Worm (Caenorhabditis elegans): ENCODE measurements around the gene clec-179.

The clec-179 gene

DNA sequence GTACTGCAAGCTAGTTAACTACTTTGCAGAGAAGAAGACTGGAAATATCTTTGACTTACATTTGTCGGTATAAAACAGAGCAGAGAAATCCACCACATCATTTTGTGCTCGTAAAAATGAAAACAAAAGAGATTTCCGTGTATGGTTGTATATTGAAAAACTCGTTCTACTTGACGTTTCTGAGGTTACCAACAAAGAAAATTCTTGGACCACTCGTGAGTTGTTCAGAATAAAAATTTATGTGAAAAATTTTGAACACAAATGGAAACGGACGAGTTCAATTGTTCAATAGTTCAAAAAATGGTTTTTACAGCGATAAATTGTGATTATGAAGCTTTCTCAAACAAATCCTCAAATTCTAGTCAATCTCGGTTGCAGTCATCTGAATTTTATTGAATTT lies at the start of gene clec-179:
Gene clec-179 (minus strand): TSS at position 101 of the 400 bp plus-strand sequence.
- TF ChIP-seq pes-1 (GFP tag; IDR thresholded peaks at IDR 0.05) (no peak), tra-4 (tag; optimal IDR thresholded peaks at IDR 0.05) (no peak), hnd-1 (tag; optimal IDR thresholded peaks at IDR 0.05) (no peak), ets-7 (tag; optimal IDR thresholded peaks at IDR 0.05) (no peak), ama-1 (optimal IDR thresholded peaks at IDR 0.05) (no peak), F13C5.2 (tag; optimal IDR thresholded peaks at IDR 0.05) (no peak), ceh-13 (GFP tag; optimal IDR thresholded peaks at IDR 0.05) (no peak), ceh-36 (tag; optimal IDR thresholded peaks at IDR 0.05) (no peak), hmbx-1 (tag; optimal IDR thresholded peaks at IDR 0.05) (no peak), tbx-11 (GFP tag; IDR thresholded peaks at IDR 0.05) (no peak), scrt-1 (GFP tag; IDR thresholded peaks at IDR 0.05) (no peak), hmg-4 (GFP tag; optimal IDR thresholded peaks at IDR 0.05) (no peak), B0310.2 (tag; optimal IDR thresholded peaks at IDR 0.05) (no peak), aly-1 (tag; optimal IDR thresholded peaks at IDR 0.05) (no peak)

DNA sequence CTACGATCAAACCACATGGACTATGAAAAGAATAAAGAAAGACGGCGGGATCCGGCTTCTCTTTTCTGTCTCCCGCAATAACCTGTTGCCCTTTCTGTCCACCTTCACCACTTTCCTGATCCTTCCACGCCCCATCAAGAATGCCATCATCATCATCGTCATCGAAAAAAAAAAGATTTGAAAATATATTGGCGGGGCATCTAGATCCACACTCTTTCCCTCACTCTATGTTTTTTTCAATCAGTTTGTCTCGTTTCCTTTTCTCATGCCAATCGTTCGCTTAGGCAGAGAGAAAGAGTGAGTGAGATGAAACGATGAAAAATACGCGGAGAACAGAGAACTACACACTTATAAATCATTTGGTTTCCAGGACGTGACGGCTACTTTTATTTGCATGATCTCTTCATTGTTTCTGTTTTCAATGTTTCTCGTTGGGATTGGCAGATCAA lies 49.1 kb upstream of the clec-179 start:
- TF ChIP-seq ama-1 (optimal IDR thresholded peaks at IDR 0.05) (no peak), hmbx-1 (tag; optimal IDR thresholded peaks at IDR 0.05) (no peak), ceh-13 (GFP tag; optimal IDR thresholded peaks at IDR 0.05) (no peak), aly-1 (tag; optimal IDR thresholded peaks at IDR 0.05) (no peak), flt-1 (GFP tag; IDR thresholded peaks at IDR 0.05) (no peak), tbx-37 (GFP tag; conservative IDR thresholded peaks at IDR 0.05) (no peak), pes-1 (GFP tag; IDR thresholded peaks at IDR 0.05) (no peak), scrt-1 (GFP tag; IDR thresholded peaks at IDR 0.05) (no peak), tra-4 (tag; optimal IDR thresholded peaks at IDR 0.05) (no peak), ceh-36 (tag; optimal IDR thresholded peaks at IDR 0.05) (no peak), F13C5.2 (tag; optimal IDR thresholded peaks at IDR 0.05) (no peak)

DNA sequence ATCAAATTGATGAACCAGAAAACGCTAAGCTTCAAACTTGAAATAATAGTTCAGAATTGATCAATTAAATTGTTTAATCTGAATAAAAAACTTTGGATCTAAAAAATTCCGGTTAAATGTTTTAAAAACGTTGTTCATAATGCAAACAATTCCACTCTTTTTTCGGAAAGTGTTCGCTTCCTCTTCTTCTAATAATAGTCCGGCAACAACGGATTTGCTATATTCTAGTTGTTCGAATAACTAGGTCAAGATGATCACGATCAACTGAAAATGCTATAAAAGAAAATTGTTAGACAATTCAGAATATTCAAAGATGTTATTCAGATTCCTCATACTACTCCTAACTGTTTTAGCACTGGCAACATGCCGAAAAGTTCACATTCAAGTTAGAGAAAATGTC lies 46.4 kb upstream of the clec-179 start, which contains the start of gene D2024.4:
Gene D2024.4 (plus strand): TSS at position 301 of the 400 bp plus-strand sequence.
- TF ChIP-seq pes-1 (GFP tag; IDR thresholded peaks at IDR 0.05), result no peak
- no peak for TF ChIP-seq ama-1 (optimal IDR thresholded peaks at IDR 0.05)
- no peak for TF ChIP-seq aly-1 (tag; optimal IDR thresholded peaks at IDR 0.05)
- no peak for TF ChIP-seq tbx-37 (GFP tag; conservative IDR thresholded peaks at IDR 0.05)
- no peak for TF ChIP-seq sea-1 (GFP tag; conservative IDR thresholded peaks at IDR 0.05)
- TF ChIP-seq ceh-36 (tag; optimal IDR thresholded peaks at IDR 0.05), result no peak
- TF ChIP-seq ets-7 (tag; optimal IDR thresholded peaks at IDR 0.05), result no peak
- TF ChIP-seq hmg-4 (GFP tag; optimal IDR thresholded peaks at IDR 0.05), result no peak
- no peak for TF ChIP-seq tbx-11 (GFP tag; IDR thresholded peaks at IDR 0.05)
- TF ChIP-seq ceh-13 (GFP tag; optimal IDR thresholded peaks at IDR 0.05), result no peak
- no peak for TF ChIP-seq hmbx-1 (tag; optimal IDR thresholded peaks at IDR 0.05)
- no peak for TF ChIP-seq tra-4 (tag; optimal IDR thresholded peaks at IDR 0.05)
- TF ChIP-seq flt-1 (GFP tag; IDR thresholded peaks at IDR 0.05), result no peak
- no peak for TF ChIP-seq hnd-1 (tag; optimal IDR thresholded peaks at IDR 0.05)
- TF ChIP-seq scrt-1 (GFP tag; IDR thresholded peaks at IDR 0.05), result no peak
- no peak for TF ChIP-seq B0310.2 (tag; optimal IDR thresholded peaks at IDR 0.05)
- no peak for TF ChIP-seq F13C5.2 (tag; optimal IDR thresholded peaks at IDR 0.05)

DNA sequence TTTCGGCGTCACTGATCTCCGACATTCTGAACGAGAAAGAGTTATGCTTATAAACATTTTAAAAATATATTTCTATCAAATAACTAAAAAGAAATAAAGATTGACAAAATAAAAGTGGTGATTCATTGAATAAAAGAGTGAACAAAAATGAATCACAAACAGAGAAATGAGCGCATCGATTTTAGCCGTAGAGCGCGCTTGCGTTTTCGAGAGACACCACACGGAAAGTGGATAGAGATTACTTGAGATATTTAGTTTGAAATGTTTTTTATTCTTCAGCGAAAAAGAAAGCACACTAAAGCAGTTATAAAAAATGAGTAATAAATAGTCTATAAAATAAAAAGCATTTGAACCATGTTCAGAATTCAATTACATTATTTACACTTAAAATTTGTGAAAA lies 45.7 kb upstream of the clec-179 start, which contains the start of gene cap-1:
Gene cap-1 (minus strand): TSS at position 26 of the 400 bp plus-strand sequence.
- no peak for TF ChIP-seq hmbx-1 (tag; optimal IDR thresholded peaks at IDR 0.05)
- TF ChIP-seq ceh-13 (GFP tag; optimal IDR thresholded peaks at IDR 0.05), result no peak
- no peak for TF ChIP-seq pes-1 (GFP tag; IDR thresholded peaks at IDR 0.05)
- peak; percentile 44; the same call in 1 of the 2 replicates for TF ChIP-seq tbx-37 (GFP tag; conservative IDR thresholded peaks at IDR 0.05)
- no peak for TF ChIP-seq ceh-36 (tag; optimal IDR thresholded peaks at IDR 0.05)
- no peak for TF ChIP-seq hnd-1 (tag; optimal IDR thresholded peaks at IDR 0.05)
- peak; percentile 36 for TF ChIP-seq F13C5.2 (tag; optimal IDR thresholded peaks at IDR 0.05)
- no peak for TF ChIP-seq scrt-1 (GFP tag; IDR thresholded peaks at IDR 0.05)
- no peak for TF ChIP-seq tbx-11 (GFP tag; IDR thresholded peaks at IDR 0.05)
- TF ChIP-seq ets-7 (tag; optimal IDR thresholded peaks at IDR 0.05), result no peak

DNA sequence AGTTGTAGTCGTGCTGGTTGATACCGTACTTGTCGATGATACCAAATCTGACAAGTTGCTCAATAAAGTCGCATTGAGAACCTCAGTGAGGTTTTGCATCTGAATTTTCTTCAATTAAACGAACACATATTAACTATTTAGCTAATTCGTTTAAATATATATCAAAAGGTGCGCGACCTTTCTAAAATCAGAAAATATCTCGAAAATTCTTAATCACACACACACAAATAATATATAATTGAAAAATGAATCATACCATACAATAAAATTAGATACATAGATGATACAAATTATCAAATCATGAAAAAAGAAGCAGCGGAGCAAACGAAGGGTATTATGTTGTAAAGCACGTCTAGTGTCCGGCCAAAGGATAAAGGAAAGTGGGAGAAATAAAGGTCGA lies 43.7 kb upstream of the clec-179 start, which contains the start of gene D2024.5:
Gene D2024.5 (minus strand): TSS at position 101 of the 400 bp plus-strand sequence.
- TF ChIP-seq hmbx-1 (tag; optimal IDR thresholded peaks at IDR 0.05), result no peak
- TF ChIP-seq hnd-1 (tag; optimal IDR thresholded peaks at IDR 0.05), result no peak
- no peak for TF ChIP-seq ets-7 (tag; optimal IDR thresholded peaks at IDR 0.05)
- TF ChIP-seq ceh-36 (tag; optimal IDR thresholded peaks at IDR 0.05), result no peak

DNA sequence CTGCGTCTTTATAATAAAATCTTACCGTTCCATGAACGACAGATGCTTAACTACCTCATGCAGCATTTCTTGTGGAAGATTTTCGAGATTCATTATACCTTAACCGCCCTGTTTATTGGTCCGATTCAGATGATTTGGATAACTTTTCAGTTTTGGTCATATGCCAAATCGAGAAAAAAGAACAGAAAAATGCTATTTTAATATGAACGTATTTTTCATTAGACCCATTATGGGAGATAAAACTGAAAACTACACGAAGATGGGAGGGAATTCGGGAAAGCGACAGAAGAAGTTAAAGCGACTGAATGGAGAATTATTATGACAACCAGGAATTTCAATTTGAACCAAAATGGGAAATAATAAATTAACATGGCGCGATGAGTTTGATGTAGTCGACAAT lies 42.6 kb upstream of the clec-179 start, which contains the start of gene R13A1.10:
Gene R13A1.10 (minus strand): TSS at position 101 of the 400 bp plus-strand sequence.
- no peak for TF ChIP-seq hnd-1 (tag; optimal IDR thresholded peaks at IDR 0.05)
- no peak for TF ChIP-seq scrt-1 (GFP tag; IDR thresholded peaks at IDR 0.05)
- no peak for TF ChIP-seq hmg-4 (GFP tag; optimal IDR thresholded peaks at IDR 0.05)
- no peak for TF ChIP-seq flt-1 (GFP tag; IDR thresholded peaks at IDR 0.05)
- TF ChIP-seq ceh-36 (tag; optimal IDR thresholded peaks at IDR 0.05), result no peak
- TF ChIP-seq ceh-13 (GFP tag; optimal IDR thresholded peaks at IDR 0.05), result no peak
- no peak for TF ChIP-seq aly-1 (tag; optimal IDR thresholded peaks at IDR 0.05)
- TF ChIP-seq tra-4 (tag; optimal IDR thresholded peaks at IDR 0.05), result no peak
- TF ChIP-seq tbx-11 (GFP tag; IDR thresholded peaks at IDR 0.05), result no peak
- TF ChIP-seq tbx-37 (GFP tag; conservative IDR thresholded peaks at IDR 0.05), result no peak
- no peak for TF ChIP-seq pes-1 (GFP tag; IDR thresholded peaks at IDR 0.05)
- TF ChIP-seq hmbx-1 (tag; optimal IDR thresholded peaks at IDR 0.05), result no peak
- no peak for TF ChIP-seq F13C5.2 (tag; optimal IDR thresholded peaks at IDR 0.05)
- TF ChIP-seq ama-1 (optimal IDR thresholded peaks at IDR 0.05), result no peak
- no peak for TF ChIP-seq sea-1 (GFP tag; conservative IDR thresholded peaks at IDR 0.05)
- TF ChIP-seq B0310.2 (tag; optimal IDR thresholded peaks at IDR 0.05), result no peak
- TF ChIP-seq ets-7 (tag; optimal IDR thresholded peaks at IDR 0.05), result no peak

DNA sequence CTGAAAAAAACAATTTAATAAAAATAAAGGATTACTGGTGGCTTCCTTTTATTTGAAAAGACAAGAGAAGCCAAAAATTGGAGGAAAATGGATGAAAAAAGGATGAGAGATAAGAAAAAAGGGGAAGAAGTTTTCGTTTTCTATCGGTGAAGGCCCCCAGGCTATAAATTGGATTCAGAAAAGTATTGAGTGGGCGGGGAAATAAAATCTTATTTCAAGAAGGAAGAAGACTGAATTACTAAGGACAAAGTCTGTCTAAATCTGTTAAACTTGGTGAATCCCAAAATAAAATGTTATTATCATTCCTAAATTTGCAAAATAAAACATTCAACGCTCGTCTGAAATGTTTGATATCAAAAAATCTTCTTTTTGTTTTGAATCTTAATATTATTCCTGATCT lies 37.6 kb upstream of the clec-179 start:
- TF ChIP-seq F13C5.2 (tag; optimal IDR thresholded peaks at IDR 0.05) (no peak), tra-4 (tag; optimal IDR thresholded peaks at IDR 0.05) (no peak), hmbx-1 (tag; optimal IDR thresholded peaks at IDR 0.05) (no peak), B0310.2 (tag; optimal IDR thresholded peaks at IDR 0.05) (no peak), ceh-13 (GFP tag; optimal IDR thresholded peaks at IDR 0.05) (no peak), pes-1 (GFP tag; IDR thresholded peaks at IDR 0.05) (no peak), ets-7 (tag; optimal IDR thresholded peaks at IDR 0.05) (no peak), flt-1 (GFP tag; IDR thresholded peaks at IDR 0.05) (no peak), tbx-37 (GFP tag; conservative IDR thresholded peaks at IDR 0.05) (no peak), ceh-36 (tag; optimal IDR thresholded peaks at IDR 0.05) (no peak), aly-1 (tag; optimal IDR thresholded peaks at IDR 0.05) (no peak), hnd-1 (tag; optimal IDR thresholded peaks at IDR 0.05) (no peak)
